Fruit fly (Drosophila melanogaster) whole organism, embryonic: ENCODE results near the gene IleRS-m.

Experiments
- Adf1 ChIP-seq: fragments of 200-800 bp; sonication (Bioruptor generic); IDR thresholded peaks from 2 replicates; pipeline ENCODE4 v1.3.6; 2022; ENCODE audit warnings: missing biosample characterization, missing genetic modification characterization
- Asciz ChIP-seq: fragments of 200-800 bp; sonication (Bioruptor generic); optimal IDR thresholded peaks from 2 replicates; lab custom pipeline; 2017; ENCODE audit warnings: missing biosample characterization, mild to moderate bottlenecking, missing genetic modification characterization, missing genetic modification reagents
- Blimp-1 ChIP-seq: fragments of 200-800 bp; sonication (Bioruptor generic); optimal IDR thresholded peaks from 3 replicates; lab custom pipeline; 2018; ENCODE audit warnings: missing biosample characterization, missing genetic modification characterization, mild to moderate bottlenecking, moderate library complexity, missing genetic modification reagents
- CG10366 ChIP-seq: fragments of 200-800 bp; sonication (Bioruptor generic); IDR thresholded peaks from 2 replicates; pipeline ENCODE4 v1.3.6; 2022; ENCODE audit warnings: missing biosample characterization, missing genetic modification characterization
- CG10431 ChIP-seq: fragments of 200-800 bp; sonication (Bioruptor generic); optimal IDR thresholded peaks from 3 replicates; lab custom pipeline; 2018; ENCODE audit warnings: missing biosample characterization, mild to moderate bottlenecking, missing genetic modification characterization
- CG10979 ChIP-seq: fragments of 200-800 bp; sonication (Bioruptor generic); optimal IDR thresholded peaks from 2 replicates; lab custom pipeline; 2018; ENCODE audit warnings: missing biosample characterization, mild to moderate bottlenecking, missing genetic modification characterization, moderate library complexity
- CG12104 ChIP-seq: fragments of 200-800 bp; sonication (Bioruptor generic); optimal IDR thresholded peaks from 3 replicates; lab custom pipeline; 2016; ENCODE audit warnings: missing biosample characterization, missing genetic modification characterization
- CG12659 ChIP-seq: fragments of 200-800 bp; sonication (Bioruptor generic); optimal IDR thresholded peaks from 3 replicates; lab custom pipeline; 2017; ENCODE audit warnings: mild to moderate bottlenecking, missing biosample characterization, missing genetic modification reagents, missing genetic modification characterization
- CG14050 ChIP-seq: fragments of 200-800 bp; sonication (Bioruptor generic); IDR thresholded peaks from 3 replicates; pipeline ENCODE4 v1.3.6; 2022; ENCODE audit warnings: missing biosample characterization, missing genetic modification characterization
- CG14441 ChIP-seq: fragments of 200-800 bp; sonication (Bioruptor generic); IDR thresholded peaks from 2 replicates; pipeline ENCODE4 v1.3.6; 2022; ENCODE audit warnings: missing biosample characterization, missing genetic modification characterization
- CG15269 ChIP-seq: fragments of 200-800 bp; sonication (Bioruptor generic); optimal IDR thresholded peaks from 2 replicates; lab custom pipeline; 2018; ENCODE audit warnings: missing biosample characterization, mild to moderate bottlenecking, missing genetic modification characterization, moderate library complexity
- CG15514 ChIP-seq: fragments of 200-800 bp; sonication (Bioruptor generic); optimal IDR thresholded peaks from 3 replicates; lab custom pipeline; 2017; ENCODE audit warnings: missing biosample characterization, missing genetic modification characterization, mild to moderate bottlenecking, moderate library complexity, missing genetic modification reagents
- CG15601 ChIP-seq: fragments of 200-800 bp; sonication (Bioruptor generic); optimal IDR thresholded peaks from 3 replicates; lab custom pipeline; 2019; ENCODE audit warnings: missing biosample characterization, mild to moderate bottlenecking, missing genetic modification characterization, moderate library complexity
- CG16863 ChIP-seq: fragments of 200-800 bp; sonication (Bioruptor generic); optimal IDR thresholded peaks from 3 replicates; lab custom pipeline; 2016; ENCODE audit warnings: missing biosample characterization, missing genetic modification characterization
- CG17385 ChIP-seq: fragments of 200-800 bp; sonication (Bioruptor generic); optimal IDR thresholded peaks from 3 replicates; lab custom pipeline; 2018; ENCODE audit warnings: missing biosample characterization, mild to moderate bottlenecking, missing genetic modification characterization
- CG18011 ChIP-seq: fragments of 200-800 bp; sonication (Bioruptor generic); optimal IDR thresholded peaks from 2 replicates; lab custom pipeline; 2017; ENCODE audit warnings: missing biosample characterization, missing genetic modification characterization, mild to moderate bottlenecking, moderate library complexity, missing genotype
- CG4424 ChIP-seq: fragments of 200-800 bp; sonication (Bioruptor generic); optimal IDR thresholded peaks from 3 replicates; lab custom pipeline; 2016; ENCODE audit warnings: missing biosample characterization, missing genetic modification characterization
- CG6272 ChIP-seq: fragments of 200-800 bp; sonication (Bioruptor generic); IDR thresholded peaks from 2 replicates; pipeline ENCODE4 v1.3.6; 2022; ENCODE audit warnings: missing biosample characterization, missing genetic modification characterization
- CG7357 ChIP-seq: fragments of 200-800 bp; sonication (Bioruptor generic); IDR thresholded peaks from 3 replicates; pipeline ENCODE4 v1.3.6; 2022; ENCODE audit warnings: missing biosample characterization, missing genetic modification characterization
- CG7556 ChIP-seq: fragments of 200-800 bp; sonication (Bioruptor generic); optimal IDR thresholded peaks from 2 replicates; lab custom pipeline; 2017; ENCODE audit warnings: missing biosample characterization, mild to moderate bottlenecking, missing genetic modification characterization
- CG8089 ChIP-seq: fragments of 200-800 bp; sonication (Bioruptor generic); optimal IDR thresholded peaks from 3 replicates; lab custom pipeline; 2016; ENCODE audit warnings: missing biosample characterization, missing genetic modification characterization
- CG9609 ChIP-seq: fragments of 200-800 bp; sonication (Bioruptor generic); optimal IDR thresholded peaks from 3 replicates; lab custom pipeline; 2016; ENCODE audit warnings: missing biosample characterization, missing genetic modification characterization
- D19A ChIP-seq: fragments of 200-800 bp; optimal IDR thresholded peaks from 3 replicates; lab custom pipeline; 2019; ENCODE audit warnings: missing biosample characterization, mild to moderate bottlenecking, missing genetic modification characterization, moderate library complexity
- Dbx ChIP-seq: fragments of 200-800 bp; sonication (Bioruptor generic); IDR thresholded peaks from 3 replicates; pipeline ENCODE4 v1.3.6; 2022; ENCODE audit warnings: missing biosample characterization, missing genetic modification characterization
- GATAe ChIP-seq: fragments of 200-800 bp; sonication (Bioruptor generic); conservative IDR thresholded peaks from 2 replicates; pipeline ENCODE4 v1.3.6; 2022; ENCODE audit warnings: missing biosample characterization, missing genetic modification characterization
- NC2β ChIP-seq: fragments of 200-800 bp; sonication (Bioruptor generic); optimal IDR thresholded peaks from 2 replicates; lab custom pipeline; 2016; ENCODE audit warnings: missing biosample characterization, missing genetic modification characterization
- NFAT ChIP-seq: fragments of 200-800 bp; sonication (Bioruptor generic); IDR thresholded peaks from 2 replicates; pipeline ENCODE4 v1.3.6; 2022; ENCODE audit warnings: missing biosample characterization, missing genetic modification characterization
- Oli ChIP-seq: fragments of 200-800 bp; sonication (Bioruptor generic); optimal IDR thresholded peaks from 2 replicates; lab custom pipeline; 2018; ENCODE audit warnings: missing biosample characterization, mild to moderate bottlenecking, missing genetic modification characterization, moderate library complexity
- Poxn ChIP-seq: fragments of 200-800 bp; sonication (Bioruptor generic); IDR thresholded peaks from 2 replicates; pipeline ENCODE4 v1.3.6; 2022; ENCODE audit warnings: missing biosample characterization, missing genetic modification characterization
- Ptx1 ChIP-seq: fragments of 200-800 bp; sonication (Bioruptor generic); IDR thresholded peaks from 2 replicates; pipeline ENCODE4 v1.3.6; 2022; ENCODE audit warnings: missing biosample characterization, missing genetic modification characterization
- Ravus ChIP-seq: fragments of 200-800 bp; sonication (Bioruptor generic); IDR thresholded peaks from 2 replicates; pipeline ENCODE4 v1.3.6; 2022; ENCODE audit warnings: missing biosample characterization, missing genetic modification characterization
- Taf1 ChIP-seq: fragments of 200-800 bp; sonication (Bioruptor generic); IDR thresholded peaks from 2 replicates; pipeline ENCODE4 v1.3.6; 2022; ENCODE audit warnings: missing biosample characterization, missing genetic modification characterization
- Xbp1 ChIP-seq: fragments of 200-800 bp; sonication (Bioruptor generic); optimal IDR thresholded peaks from 3 replicates; lab custom pipeline; 2016; ENCODE audit warnings: missing biosample characterization, mild to moderate bottlenecking, missing genetic modification characterization
- Xrp1 ChIP-seq: fragments of 200-800 bp; sonication (Bioruptor generic); IDR thresholded peaks from 2 replicates; pipeline ENCODE4 v1.3.6; 2022; ENCODE audit warnings: missing biosample characterization, missing genetic modification characterization
- al ChIP-seq: fragments of 200-800 bp; sonication (Bioruptor generic); IDR thresholded peaks from 2 replicates; pipeline ENCODE4 v1.3.6; 2022; ENCODE audit warnings: missing biosample characterization, missing genetic modification characterization
- bbx ChIP-seq: fragments of 200-800 bp; sonication (Bioruptor generic); IDR thresholded peaks from 2 replicates; pipeline ENCODE4 v1.3.6; 2022; ENCODE audit warnings: missing biosample characterization, missing genetic modification characterization; ENCODE audit not compliant: partially characterized antibody
- ci ChIP-seq: fragments of 200-800 bp; sonication (Bioruptor generic); IDR thresholded peaks from 3 replicates; pipeline ENCODE4 v1.3.6; 2022; ENCODE audit warnings: missing biosample characterization, missing genetic modification characterization
- crp ChIP-seq, 2 experiments: fragments of 200-800 bp; sonication (Bioruptor generic); optimal IDR thresholded peaks; 2 replicates in 1 of 2; 3 replicates in 1 of 2; lab custom pipeline; 2017; ENCODE audit warnings: missing biosample characterization in 2 of 2, missing genetic modification characterization in 2 of 2, mild to moderate bottlenecking in 1 of 2, moderate library complexity in 1 of 2
- fd3F ChIP-seq: fragments of 200-800 bp; sonication (Bioruptor generic); optimal IDR thresholded peaks from 2 replicates; lab custom pipeline; 2018; ENCODE audit warnings: missing biosample characterization, mild to moderate bottlenecking, missing genetic modification characterization, moderate library complexity
- inv ChIP-seq: fragments of 200-800 bp; sonication (Bioruptor generic); IDR thresholded peaks from 2 replicates; pipeline ENCODE4 v1.3.6; 2022; ENCODE audit warnings: missing biosample characterization, missing genetic modification characterization; ENCODE audit not compliant: partially characterized antibody
- lov ChIP-seq, 2 experiments: fragments of 200-800 bp in 1 of 2; fragments of >200 bp in 1 of 2; sonication (Bioruptor generic) in 1 of 2; IDR thresholded peaks in 1 of 2; optimal IDR thresholded peaks in 1 of 2; 2 replicates in 1 of 2; 3 replicates in 1 of 2; pipeline versions ENCODE4 v1.3.6 to Lab custom; 2017 to 2022; ENCODE audit warnings: missing biosample characterization in 1 of 2, missing genetic modification characterization in 1 of 2
- nmo ChIP-seq: fragments of 200-800 bp; sonication (Bioruptor generic); optimal IDR thresholded peaks from 2 replicates; lab custom pipeline; 2018; ENCODE audit warnings: missing biosample characterization, mild to moderate bottlenecking, missing genetic modification characterization, moderate library complexity
- peb ChIP-seq: fragments of 200-800 bp; sonication (Bioruptor generic); IDR thresholded peaks from 2 replicates; pipeline ENCODE4 v1.3.6; 2022; ENCODE audit warnings: missing biosample characterization, missing genetic modification characterization
- pzg ChIP-seq: fragments of 200-800 bp; sonication (Bioruptor generic); optimal IDR thresholded peaks from 3 replicates; lab custom pipeline; 2018; ENCODE audit warnings: missing biosample characterization, mild to moderate bottlenecking, missing genetic modification characterization, moderate library complexity
- ranshi ChIP-seq: fragments of 200-800 bp; sonication (Bioruptor generic); IDR thresholded peaks from 2 replicates; pipeline ENCODE4 v1.3.6; 2022; ENCODE audit warnings: missing biosample characterization, missing genetic modification characterization
- tna ChIP-seq: fragments of 200-800 bp; sonication (Bioruptor generic); IDR thresholded peaks from 2 replicates; pipeline ENCODE4 v1.3.6; 2022; ENCODE audit warnings: missing biosample characterization, missing genetic modification characterization; ENCODE audit not compliant: partially characterized antibody
- unpg ChIP-seq: fragments of 200-800 bp; sonication (Bioruptor generic); optimal IDR thresholded peaks from 3 replicates; lab custom pipeline; 2018; ENCODE audit warnings: missing biosample characterization, mild to moderate bottlenecking, missing genetic modification characterization, moderate library complexity

IleRS-m gene

DNA sequence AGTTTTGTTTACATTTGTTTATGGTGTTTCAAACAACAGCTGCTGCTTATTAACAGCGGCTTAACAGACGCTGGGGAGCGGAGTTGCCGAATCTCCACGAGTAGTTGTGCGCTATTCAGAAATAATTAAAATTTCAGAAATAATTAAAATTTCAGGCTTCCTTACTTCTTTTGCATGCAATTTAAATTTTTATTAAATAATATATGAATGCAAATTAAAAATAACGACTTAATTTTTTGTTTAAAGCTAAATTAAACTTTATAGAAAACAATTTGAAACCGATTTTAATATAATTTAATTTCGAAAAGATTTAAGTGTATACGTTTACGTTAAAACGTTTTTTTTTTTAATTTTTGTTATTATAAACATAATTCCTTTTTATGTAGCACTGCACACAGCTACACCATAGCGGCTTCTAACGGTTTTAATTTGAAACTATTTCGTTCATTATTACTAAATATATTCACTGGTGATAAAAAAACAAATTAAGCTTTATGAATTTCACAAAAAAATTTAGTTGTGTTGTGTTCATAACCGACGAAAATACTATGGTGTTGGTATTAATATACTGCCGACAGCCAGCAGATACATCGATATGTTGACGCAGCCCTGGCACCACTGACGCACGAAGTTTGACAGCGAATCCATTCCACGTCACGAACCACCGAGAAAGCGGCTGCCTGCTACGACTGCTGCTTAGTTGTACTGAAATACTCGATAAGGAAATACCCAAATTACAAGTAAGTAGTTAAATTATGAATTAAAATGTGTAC is 29.1 kb downstream of the IleRS-m start, which contains the start of gene SsRbeta (continued):
- TF ChIP-seq CG7556: peak; percentile 64
- TF ChIP-seq CG10431 (GFP tag; lab: Kevin White, UChicago): peak; percentile 26
- peak; percentile 94 for TF ChIP-seq CG18011
- peak; percentile 48 for TF ChIP-seq CG4424
- peak; percentile 46 for TF ChIP-seq CG10366 (GFP tag; lab: Robert Waterston, UW)
- TF ChIP-seq GATAe (GFP tag; lab: Robert Waterston, UW): no peak
- no peak for TF ChIP-seq Poxn (GFP tag; lab: Robert Waterston, UW)
- peak; percentile 19; the same call in 1 of the 2 replicates for TF ChIP-seq peb (GFP tag; lab: Robert Waterston, UW)
- peak; percentile 36 for TF ChIP-seq CG15269 (tag; lab: Kevin White, UChicago)
- TF ChIP-seq Xbp1 (GFP tag; lab: Kevin White, UChicago): peak; percentile 48
- no peak for TF ChIP-seq CG16863 (GFP tag; lab: Kevin White, UChicago)
- peak; percentile 79 for TF ChIP-seq CG15514 (GFP tag; lab: Kevin White, UChicago)
- peak; percentile 15 for TF ChIP-seq CG15601 (tag; lab: Kevin White, UChicago)
- peak; percentile 91 for TF ChIP-seq pzg (GFP tag; lab: Kevin White, UChicago)
- peak; percentile 64; the same call in 1 of the 2 replicates for TF ChIP-seq inv
- TF ChIP-seq CG12659 (GFP tag; lab: Kevin White, UChicago): peak; percentile 19
- peak; percentile 31 for TF ChIP-seq D19A (tag; lab: Kevin White, UChicago)
- no peak for TF ChIP-seq Taf1 (GFP tag; lab: Robert Waterston, UW)
- TF ChIP-seq Blimp-1 (GFP tag; lab: Kevin White, UChicago): peak; percentile 49
- TF ChIP-seq unpg (GFP tag; lab: Kevin White, UChicago): peak; percentile 36
- TF ChIP-seq CG8089 (GFP tag; lab: Kevin White, UChicago): no peak
- peak; percentile 83 for TF ChIP-seq bbx
- 0 out of 3 replicates have a peak, but pooled peaks have one; percentile 6 for TF ChIP-seq CG7357
- no peak for TF ChIP-seq Adf1
- TF ChIP-seq nmo (GFP tag; lab: Kevin White, UChicago): peak; percentile 9
- peak; percentile 66 for TF ChIP-seq ranshi (GFP tag; lab: Robert Waterston, UW)
- 0 out of 2 replicates have a peak, but pooled peaks have one; percentile 3 for TF ChIP-seq al
- no peak for TF ChIP-seq Ravus
- TF ChIP-seq Dbx (GFP tag; lab: Robert Waterston, UW): peak; percentile 20; the same call in 2 of the 3 replicates
- peak; percentile 23 for TF ChIP-seq CG9609 (GFP tag; lab: Kevin White, UChicago)
- TF ChIP-seq tna: peak; percentile 37; the same call in 1 of the 2 replicates
- peak; percentile 56 for TF ChIP-seq Xrp1 (GFP tag; lab: Robert Waterston, UW)
- TF ChIP-seq Ptx1 (GFP tag; lab: Robert Waterston, UW): peak; percentile 4; the same call in 1 of the 2 replicates
- TF ChIP-seq lov (optimal IDR thresholded peaks at IDR 0.05; lab: Kevin White, UChicago): no peak
- 0 out of 3 replicates have a peak, but pooled peaks have one; percentile 4 for TF ChIP-seq lov (GFP tag; IDR thresholded peaks at IDR 0.05; lab: Robert Waterston, UW)
- TF ChIP-seq ci (GFP tag; lab: Robert Waterston, UW): peak; percentile 83
- TF ChIP-seq CG6272 (GFP tag; lab: Robert Waterston, UW): no peak
- peak in 1 of 2 experiments; percentile 49 for TF ChIP-seq crp (GFP tag; optimal IDR thresholded peaks at IDR 0.05; lab: Kevin White, UChicago)
- peak; percentile 45 for TF ChIP-seq CG12104
- peak; percentile 4 for TF ChIP-seq fd3F (GFP tag; lab: Kevin White, UChicago)
- TF ChIP-seq NC2β (GFP tag; lab: Kevin White, UChicago): peak; percentile 61
- TF ChIP-seq CG14441 (GFP tag; lab: Robert Waterston, UW): peak; percentile 43
- no peak for TF ChIP-seq CG10979 (tag; lab: Kevin White, UChicago)
- TF ChIP-seq CG14050 (GFP tag; lab: Robert Waterston, UW): no peak; the same call in 2 of the 3 replicates
- TF ChIP-seq Asciz (GFP tag; lab: Kevin White, UChicago): peak; percentile 43
- TF ChIP-seq CG17385: no peak
- peak; percentile 81 for TF ChIP-seq NFAT
- peak; percentile 33 for TF ChIP-seq Oli (tag; lab: Kevin White, UChicago)
